Worm (Caenorhabditis elegans): ENCODE results near the gene cky-1.

Gene cky-1

ce11 chrV:12728062-12728665 lies 8.3 kb upstream of the cky-1 start, which contains the start of the genes rpl-28 and mrpl-49 (continued):
- no peak for TF ChIP-seq xnd-1 (tag; optimal IDR thresholded peaks at IDR 0.05)
- TF ChIP-seq ztf-3 (GFP tag; optimal IDR thresholded peaks at IDR 0.05): no peak
- TF ChIP-seq lin-35 (GFP tag; optimal IDR thresholded peaks at IDR 0.05): peak in 1 of 3 experiments; percentile 76
- TF ChIP-seq attf-3 (GFP tag; conservative IDR thresholded peaks at IDR 0.05): peak; percentile 99
- TF ChIP-seq let-526 (GFP tag; IDR thresholded peaks at IDR 0.05): no peak
- no peak for TF ChIP-seq B0261.1 (tag; optimal IDR thresholded peaks at IDR 0.05)
- TF ChIP-seq dpff-1 (tag; optimal IDR thresholded peaks at IDR 0.05): no peak
- TF ChIP-seq mel-28 (tag; optimal IDR thresholded peaks at IDR 0.05; ENCODE audit: borderline replicate concordance): no peak
- no peak for TF ChIP-seq ceh-58 (GFP tag; IDR thresholded peaks at IDR 0.05)
- TF ChIP-seq ama-1 (optimal IDR thresholded peaks at IDR 0.05): no peak
- TF ChIP-seq ama-1 (GFP tag; optimal IDR thresholded peaks at IDR 0.05): no peak
- no peak for TF ChIP-seq egl-18 (GFP tag; IDR thresholded peaks at IDR 0.05)
- no peak for TF ChIP-seq Y95B8A.8 (GFP tag; IDR thresholded peaks at IDR 0.05)
- no peak for TF ChIP-seq lag-1 (GFP tag; IDR thresholded peaks at IDR 0.05)
- peak; percentile 91 for TF ChIP-seq F23B12.7 (tag; optimal IDR thresholded peaks at IDR 0.05; ENCODE audit: insufficient read depth)
- TF ChIP-seq somi-1 (GFP tag; optimal IDR thresholded peaks at IDR 0.05): no peak
- peak; percentile 64 for TF ChIP-seq dox-1 (GFP tag; IDR thresholded peaks at IDR 0.05)
- no peak for TF ChIP-seq K11D2.4 (GFP tag; IDR thresholded peaks at IDR 0.05)
- TF ChIP-seq tlf-1 (GFP tag; optimal IDR thresholded peaks at IDR 0.05): no peak
- no peak for TF ChIP-seq zfh-2 (GFP tag; conservative IDR thresholded peaks at IDR 0.05)
- no peak for TF ChIP-seq ztf-22 (GFP tag; optimal IDR thresholded peaks at IDR 0.05)
- TF ChIP-seq mes-4 (tag; optimal IDR thresholded peaks at IDR 0.05): no peak
- TF ChIP-seq egl-44 (GFP tag; IDR thresholded peaks at IDR 0.05): no peak
- TF ChIP-seq atf-7 (tag; optimal IDR thresholded peaks at IDR 0.05): no peak
- TF ChIP-seq snpc-1.1 (tag; optimal IDR thresholded peaks at IDR 0.05; ENCODE audit: insufficient read depth): no peak
- TF ChIP-seq F57A8.1 (GFP tag; optimal IDR thresholded peaks at IDR 0.05): no peak
- no peak for TF ChIP-seq ceh-79 (tag; optimal IDR thresholded peaks at IDR 0.05)
- no peak for TF ChIP-seq pbrm-1 (GFP tag; IDR thresholded peaks at IDR 0.05)
- no peak for TF ChIP-seq snpc-1.3 (tag; optimal IDR thresholded peaks at IDR 0.05; ENCODE audit: insufficient read depth)
- TF ChIP-seq die-1 (tag; optimal IDR thresholded peaks at IDR 0.05): no peak
- no peak for TF ChIP-seq ets-4 (GFP tag; optimal IDR thresholded peaks at IDR 0.05)
- TF ChIP-seq ztf-26 (tag; optimal IDR thresholded peaks at IDR 0.05): peak; percentile 21
- TF ChIP-seq nfya-2 (GFP tag; IDR thresholded peaks at IDR 0.05): no peak
- no peak for TF ChIP-seq B0336.3 (GFP tag; IDR thresholded peaks at IDR 0.05)
- TF ChIP-seq pha-4 (tag; optimal IDR thresholded peaks at IDR 0.05): no peak
- no peak for TF ChIP-seq gei-17 (GFP tag; optimal IDR thresholded peaks at IDR 0.05)
- no peak for TF ChIP-seq lir-1 (GFP tag; conservative IDR thresholded peaks at IDR 0.05)
- no peak for TF ChIP-seq sea-2 (GFP tag; IDR thresholded peaks at IDR 0.05)
- peak; percentile 52 for TF ChIP-seq hmg-1.2 (GFP tag; IDR thresholded peaks at IDR 0.05)
- TF ChIP-seq nhr-120 (GFP tag; IDR thresholded peaks at IDR 0.05): no peak
- no peak for TF ChIP-seq F52B5.7 (tag; optimal IDR thresholded peaks at IDR 0.05)
- TF ChIP-seq nfyb-1 (GFP tag; IDR thresholded peaks at IDR 0.05): no peak
- no peak for TF ChIP-seq rpc-1 (optimal IDR thresholded peaks at IDR 0.05)
- no peak for TF ChIP-seq rpc-1 (tag; optimal IDR thresholded peaks at IDR 0.05)
- TF ChIP-seq lsy-27 (tag; optimal IDR thresholded peaks at IDR 0.05; ENCODE audit: borderline replicate concordance, insufficient read depth): no peak
- TF ChIP-seq hlh-26 (GFP tag; conservative IDR thresholded peaks at IDR 0.05): no peak
- TF ChIP-seq sptf-2 (GFP tag; optimal IDR thresholded peaks at IDR 0.05): no peak
- peak; percentile 44 for TF ChIP-seq ZK185.1 (tag; optimal IDR thresholded peaks at IDR 0.05; ENCODE audit: poor library complexity, severe bottlenecking)
- no peak for TF ChIP-seq rec-8 (tag; optimal IDR thresholded peaks at IDR 0.05)

Measured in whole organism, young adult.